Fruit fly (Drosophila melanogaster): Measurements from ENCODE around the gene CG15160.

dm6 chr2L:18576250-18576649, 14.4 kb upstream of the CG15160 start:
- TF ChIP-seq rn (GFP tag; IDR thresholded peaks at IDR 0.05) (no peak), CG17806 (tag; optimal IDR thresholded peaks at IDR 0.05) (no peak), CG4496 (GFP tag; IDR thresholded peaks at IDR 0.05) (no peak)

Measured in whole organism, pupa.